Fruit fly (Drosophila melanogaster) whole organism, embryonic: ENCODE data around the gene CG32985.

ENCODE experiments used
- Atf-2 ChIP-seq: fragments of 200-800 bp; sonication (Bioruptor generic); optimal IDR thresholded peaks from 2 replicates; lab custom pipeline; 2016; ENCODE audit warnings: missing biosample characterization, missing genetic modification characterization
- CG10654 ChIP-seq: fragments of 200-800 bp; sonication (Bioruptor generic); optimal IDR thresholded peaks from 2 replicates; lab custom pipeline; 2016; ENCODE audit warnings: missing biosample characterization, missing genetic modification characterization
- CG11085 ChIP-seq: fragments of 200-800 bp; sonication (Bioruptor generic); IDR thresholded peaks from 2 replicates; pipeline ENCODE4 v1.3.6; 2022; ENCODE audit warnings: missing biosample characterization, missing genetic modification characterization
- CG12071 ChIP-seq: fragments of 200-800 bp; sonication (Bioruptor generic); optimal IDR thresholded peaks from 3 replicates; lab custom pipeline; 2018; ENCODE audit warnings: missing biosample characterization, mild to moderate bottlenecking, missing genetic modification characterization
- CG13424 ChIP-seq: fragments of 200-800 bp; sonication (Bioruptor generic); optimal IDR thresholded peaks from 2 replicates; lab custom pipeline; 2019; ENCODE audit warnings: missing biosample characterization, mild to moderate bottlenecking, missing genetic modification characterization, moderate library complexity
- CG15269 ChIP-seq: fragments of 200-800 bp; sonication (Bioruptor generic); optimal IDR thresholded peaks from 2 replicates; lab custom pipeline; 2018; ENCODE audit warnings: missing biosample characterization, mild to moderate bottlenecking, missing genetic modification characterization, moderate library complexity
- CG1529 ChIP-seq: fragments of 200-800 bp; sonication (Bioruptor generic); optimal IDR thresholded peaks from 3 replicates; lab custom pipeline; 2018; ENCODE audit warnings: missing biosample characterization, missing genetic modification characterization
- CG16779 ChIP-seq: fragments of 200-800 bp; sonication (Bioruptor generic); IDR thresholded peaks from 2 replicates; pipeline ENCODE4 v1.3.6; 2022; ENCODE audit warnings: missing biosample characterization, missing genetic modification characterization
- CG17186 ChIP-seq: fragments of 200-800 bp; sonication (Bioruptor generic); optimal IDR thresholded peaks from 3 replicates; lab custom pipeline; 2017; ENCODE audit warnings: missing biosample characterization, missing genetic modification reagents, missing genetic modification characterization
- CG17328 ChIP-seq: fragments of 200-800 bp; sonication (Bioruptor generic); IDR thresholded peaks from 2 replicates; pipeline ENCODE4 v1.3.6; 2022; ENCODE audit warnings: missing biosample characterization, missing genetic modification characterization
- CG17359 ChIP-seq: fragments of 200-800 bp; sonication (Bioruptor generic); optimal IDR thresholded peaks from 3 replicates; lab custom pipeline; 2018; ENCODE audit warnings: missing biosample characterization, mild to moderate bottlenecking, missing genetic modification characterization, moderate library complexity
- CG18764 ChIP-seq: fragments of 200-800 bp; sonication (Bioruptor generic); optimal IDR thresholded peaks from 3 replicates; lab custom pipeline; 2016; ENCODE audit warnings: missing biosample characterization, missing genetic modification characterization
- CG2678 ChIP-seq: fragments of 200-800 bp; sonication (Bioruptor generic); optimal IDR thresholded peaks from 3 replicates; lab custom pipeline; 2019; ENCODE audit warnings: missing biosample characterization, mild to moderate bottlenecking, missing genetic modification characterization, moderate library complexity
- CG3163 ChIP-seq: fragments of 200-800 bp; sonication (Bioruptor generic); optimal IDR thresholded peaks from 3 replicates; lab custom pipeline; 2016; ENCODE audit warnings: missing biosample characterization, missing genetic modification characterization
- CG3407 ChIP-seq: fragments of 200-800 bp; sonication (Bioruptor generic); optimal IDR thresholded peaks from 2 replicates; lab custom pipeline; 2018; ENCODE audit warnings: missing biosample characterization, mild to moderate bottlenecking, missing genetic modification characterization
- CG34376 ChIP-seq: fragments of 200-800 bp; sonication (Bioruptor generic); optimal IDR thresholded peaks from 2 replicates; lab custom pipeline; 2018; ENCODE audit warnings: missing biosample characterization, mild to moderate bottlenecking, missing genetic modification characterization
- CG3995 ChIP-seq: fragments of 200-800 bp; sonication (Bioruptor generic); optimal IDR thresholded peaks from 3 replicates; lab custom pipeline; 2016; ENCODE audit warnings: missing biosample characterization, missing genetic modification characterization
- CG4282 ChIP-seq: fragments of 200-800 bp; sonication (Bioruptor generic); optimal IDR thresholded peaks from 2 replicates; lab custom pipeline; 2016; ENCODE audit warnings: missing biosample characterization, missing genetic modification characterization
- CG6683 ChIP-seq: fragments of 200-800 bp; sonication (Bioruptor generic); optimal IDR thresholded peaks from 2 replicates; lab custom pipeline; 2017; ENCODE audit warnings: missing biosample characterization, mild to moderate bottlenecking, missing genetic modification characterization, missing genetic modification reagents
- CG6791 ChIP-seq: fragments of 200-800 bp; sonication (Bioruptor generic); IDR thresholded peaks from 3 replicates; pipeline ENCODE4 v1.3.6; 2022; ENCODE audit warnings: missing biosample characterization, missing genetic modification characterization; ENCODE audit not compliant: partially characterized antibody
- CG6813 ChIP-seq: fragments of 200-800 bp; sonication (Bioruptor generic); optimal IDR thresholded peaks from 2 replicates; lab custom pipeline; 2017; ENCODE audit warnings: missing biosample characterization, missing genetic modification characterization, mild to moderate bottlenecking, moderate library complexity, missing genetic modification reagents
- CG8388 ChIP-seq: fragments of 200-800 bp; sonication (Bioruptor generic); optimal IDR thresholded peaks from 2 replicates; lab custom pipeline; 2019; ENCODE audit warnings: missing biosample characterization, mild to moderate bottlenecking, missing genetic modification characterization, moderate library complexity
- CG8944 ChIP-seq: fragments of 200-800 bp; sonication (Bioruptor generic); optimal IDR thresholded peaks from 3 replicates; lab custom pipeline; 2016; ENCODE audit warnings: missing biosample characterization, missing genetic modification characterization
- E2f1 ChIP-seq: fragments of 200-800 bp; sonication (Bioruptor generic); IDR thresholded peaks from 2 replicates; pipeline ENCODE4 v1.3.6; 2022; ENCODE audit warnings: missing biosample characterization, missing genetic modification characterization
- H2.0 ChIP-seq: fragments of 200-800 bp; sonication (Bioruptor generic); IDR thresholded peaks from 2 replicates; pipeline ENCODE4 v1.3.6; 2022; ENCODE audit warnings: missing biosample characterization, missing genetic modification characterization
- Hr51 ChIP-seq, 2 experiments: fragments of 200-800 bp; sonication (Bioruptor generic); optimal IDR thresholded peaks; 2 replicates in 1 of 2; 3 replicates in 1 of 2; lab custom pipeline; 2016 to 2018; ENCODE audit warnings: missing biosample characterization in 2 of 2, missing genetic modification characterization in 2 of 2, mild to moderate bottlenecking in 1 of 2, moderate library complexity in 1 of 2
- Hr78 ChIP-seq, 2 experiments: fragments of 200-800 bp in 1 of 2; fragments of >200 bp in 1 of 2; sonication (Bioruptor generic) in 1 of 2; optimal IDR thresholded peaks; 2 replicates each; lab custom pipeline; 2017 to 2019; ENCODE audit warnings: missing biosample characterization in 2 of 2, missing genetic modification characterization in 2 of 2, mild to moderate bottlenecking in 1 of 2, moderate library complexity in 1 of 2
- Hsf ChIP-seq: fragments of 200-800 bp; sonication (Bioruptor generic); optimal IDR thresholded peaks from 3 replicates; lab custom pipeline; 2016; ENCODE audit warnings: missing biosample characterization, missing genetic modification characterization
- Meics ChIP-seq: fragments of 200-800 bp; sonication (Bioruptor generic); optimal IDR thresholded peaks from 2 replicates; lab custom pipeline; 2017; ENCODE audit warnings: missing biosample characterization, mild to moderate bottlenecking, missing genetic modification characterization
- Nf-YA ChIP-seq: fragments of 200-800 bp; sonication (Bioruptor generic); IDR thresholded peaks from 2 replicates; pipeline ENCODE4 v1.3.6; 2022; ENCODE audit warnings: missing biosample characterization, missing genetic modification characterization
- Sox100B ChIP-seq: fragments of 200-800 bp; sonication (Bioruptor generic); optimal IDR thresholded peaks from 3 replicates; lab custom pipeline; 2018; ENCODE audit warnings: missing biosample characterization, mild to moderate bottlenecking, missing genetic modification characterization
- Taf1 ChIP-seq: fragments of 200-800 bp; sonication (Bioruptor generic); IDR thresholded peaks from 2 replicates; pipeline ENCODE4 v1.3.6; 2022; ENCODE audit warnings: missing biosample characterization, missing genetic modification characterization
- bbx ChIP-seq: fragments of 200-800 bp; sonication (Bioruptor generic); IDR thresholded peaks from 2 replicates; pipeline ENCODE4 v1.3.6; 2022; ENCODE audit warnings: missing biosample characterization, missing genetic modification characterization; ENCODE audit not compliant: partially characterized antibody
- bcd ChIP-seq: fragments of 200-800 bp; sonication (Bioruptor generic); optimal IDR thresholded peaks from 2 replicates; lab custom pipeline; 2017; ENCODE audit warnings: missing biosample characterization, mild to moderate bottlenecking, missing genetic modification characterization
- bsh ChIP-seq, 2 experiments: fragments of 200-800 bp; sonication (Bioruptor generic); optimal IDR thresholded peaks; 2 replicates each; lab custom pipeline; 2017 to 2018; ENCODE audit warnings: mild to moderate bottlenecking in 2 of 2, missing biosample characterization in 2 of 2, missing genetic modification characterization in 2 of 2, moderate library complexity in 1 of 2
- chn ChIP-seq: fragments of 200-800 bp; sonication (Bioruptor generic); optimal IDR thresholded peaks from 2 replicates; lab custom pipeline; 2016; ENCODE audit warnings: missing biosample characterization, missing genetic modification characterization
- dan ChIP-seq: fragments of 200-800 bp; sonication (Bioruptor generic); IDR thresholded peaks from 2 replicates; pipeline ENCODE4 v1.3.6; 2022; ENCODE audit warnings: missing biosample characterization, missing genetic modification characterization
- exex ChIP-seq: fragments of 200-800 bp; sonication (Bioruptor generic); optimal IDR thresholded peaks from 4 replicates; lab custom pipeline; 2018; ENCODE audit warnings: missing biosample characterization, mild to moderate bottlenecking, missing genetic modification characterization, moderate library complexity
- fd3F ChIP-seq: fragments of 200-800 bp; sonication (Bioruptor generic); optimal IDR thresholded peaks from 2 replicates; lab custom pipeline; 2018; ENCODE audit warnings: missing biosample characterization, mild to moderate bottlenecking, missing genetic modification characterization, moderate library complexity
- grn ChIP-seq: fragments of 200-800 bp; sonication (Bioruptor generic); optimal IDR thresholded peaks from 3 replicates; lab custom pipeline; 2017; ENCODE audit warnings: missing biosample characterization, missing genetic modification characterization
- her ChIP-seq: fragments of 200-800 bp; sonication (Bioruptor generic); optimal IDR thresholded peaks from 2 replicates; lab custom pipeline; 2016; ENCODE audit warnings: missing biosample characterization, missing genetic modification characterization
- hkb ChIP-seq, 2 experiments: fragments of 200-800 bp in 1 of 2; fragments of >200 bp in 1 of 2; sonication (Bioruptor generic) in 1 of 2; IDR thresholded peaks in 1 of 2; optimal IDR thresholded peaks in 1 of 2; 2 replicates each; pipeline versions ENCODE4 v1.3.6 to Lab custom; 2017 to 2022; ENCODE audit warnings: missing biosample characterization in 1 of 2, missing genetic modification characterization in 1 of 2
- nerfin-1 ChIP-seq: fragments of 200-800 bp; sonication (Bioruptor generic); optimal IDR thresholded peaks from 3 replicates; lab custom pipeline; 2019; ENCODE audit warnings: missing biosample characterization, mild to moderate bottlenecking, missing genetic modification characterization, moderate library complexity
- pum ChIP-seq: fragments of 200-800 bp; sonication (Bioruptor generic); optimal IDR thresholded peaks from 2 replicates; lab custom pipeline; 2016; ENCODE audit warnings: missing biosample characterization, missing genetic modification characterization
- sug ChIP-seq: fragments of 200-800 bp; optimal IDR thresholded peaks from 2 replicates; lab custom pipeline; 2019; ENCODE audit warnings: missing biosample characterization, mild to moderate bottlenecking, missing genetic modification characterization, moderate library complexity
- usp ChIP-seq: fragments of >200 bp; optimal IDR thresholded peaks from 2 replicates; lab custom pipeline; 2017; ENCODE audit warnings: missing biosample characterization, missing genetic modification characterization
- z ChIP-seq: fragments of 200-800 bp; sonication (Bioruptor generic); IDR thresholded peaks from 3 replicates; pipeline ENCODE4 v1.3.6; 2022; ENCODE audit warnings: missing biosample characterization, missing genetic modification characterization

The CG32985 gene

dm6 chr2L:8937837-8938413, 24.4 kb upstream of the CG32985 start (continued):
- peak; percentile 27 for TF ChIP-seq CG6813 (GFP tag; lab: Kevin White, UChicago)
- TF ChIP-seq CG16779 (GFP tag; lab: Robert Waterston, UW): no peak
- no peak for TF ChIP-seq CG17328 (GFP tag; lab: Robert Waterston, UW)
- TF ChIP-seq Hsf (GFP tag; lab: Kevin White, UChicago): no peak
- no peak for TF ChIP-seq Meics (GFP tag; lab: Kevin White, UChicago)
- TF ChIP-seq CG8388: no peak
- no peak for TF ChIP-seq Hr51 (GFP tag; optimal IDR thresholded peaks at IDR 0.05; lab: Kevin White, UChicago)
- no peak for TF ChIP-seq Nf-YA (GFP tag; lab: Robert Waterston, UW)
- peak; percentile 34 for TF ChIP-seq Sox100B (GFP tag; lab: Kevin White, UChicago)
- no peak for TF ChIP-seq dan
- peak; percentile 28 for TF ChIP-seq CG17359
- no peak for TF ChIP-seq Taf1 (GFP tag; lab: Robert Waterston, UW)
- peak in 1 of 2 experiments; percentile 18 for TF ChIP-seq bsh (GFP tag; optimal IDR thresholded peaks at IDR 0.05; lab: Kevin White, UChicago)
- TF ChIP-seq Atf-2 (GFP tag; lab: Kevin White, UChicago): no peak
- TF ChIP-seq CG12071 (GFP tag; lab: Kevin White, UChicago): peak; percentile 44
- no peak for TF ChIP-seq z (GFP tag; lab: Robert Waterston, UW)
- TF ChIP-seq CG17186 (GFP tag; lab: Kevin White, UChicago): no peak
- no peak for TF ChIP-seq CG3995
- TF ChIP-seq CG3163 (GFP tag; lab: Kevin White, UChicago): no peak
- TF ChIP-seq usp (GFP tag; lab: Kevin White, UChicago): no peak
- no peak for TF ChIP-seq CG6791 (GFP tag; lab: Robert Waterston, UW)
- no peak for TF ChIP-seq CG10654 (GFP tag; lab: Kevin White, UChicago)
- no peak for TF ChIP-seq hkb (optimal IDR thresholded peaks at IDR 0.05; lab: Kevin White, UChicago)
- TF ChIP-seq hkb (GFP tag; IDR thresholded peaks at IDR 0.05; lab: Robert Waterston, UW): no peak
- TF ChIP-seq, all 482 proteins: peak for 55

dm6 chr2L:8940680-8941079, 21.7 kb upstream of the CG32985 start:
- TF ChIP-seq exex (tag; lab: Kevin White, UChicago): peak; percentile 90
- peak; percentile 8 for TF ChIP-seq CG34376 (GFP tag; lab: Kevin White, UChicago)
- TF ChIP-seq fd3F (GFP tag; lab: Kevin White, UChicago): no peak
- no peak for TF ChIP-seq chn (GFP tag; lab: Kevin White, UChicago)
- TF ChIP-seq CG2678 (tag; lab: Kevin White, UChicago): peak; percentile 6
- TF ChIP-seq bbx (GFP tag; lab: Robert Waterston, UW): no peak
- TF ChIP-seq sug (tag; lab: Kevin White, UChicago): peak; percentile 77
- TF ChIP-seq grn (GFP tag; lab: Kevin White, UChicago): peak; percentile 42

dm6 chr2L:8941736-8942337, 20.5 kb upstream of the CG32985 start, which contains the start of gene Argl:
TSS of gene Argl (minus strand) at chr2L:8942105.
- TF ChIP-seq CG6683 (no peak), CG1529 (no peak), CG4282 (GFP tag; lab: Kevin White, UChicago) (no peak), CG8944 (GFP tag; lab: Kevin White, UChicago) (no peak), her (GFP tag; lab: Kevin White, UChicago) (no peak), CG11085 (GFP tag; lab: Robert Waterston, UW) (no peak), CG3407 (GFP tag; lab: Kevin White, UChicago) (no peak), bcd (GFP tag; lab: Kevin White, UChicago) (no peak), CG13424 (no peak), CG15269 (tag; lab: Kevin White, UChicago) (peak; percentile 17), H2.0 (GFP tag; lab: Robert Waterston, UW) (no peak), Hr78 (GFP tag; optimal IDR thresholded peaks at IDR 0.05; lab: Kevin White, UChicago) (no peak), nerfin-1 (tag; lab: Kevin White, UChicago) (no peak), E2f1 (GFP tag; lab: Robert Waterston, UW) (no peak), CG18764 (GFP tag; lab: Kevin White, UChicago) (no peak), pum (GFP tag; lab: Kevin White, UChicago) (no peak)
